Fruit fly (Drosophila melanogaster) whole organism, embryonic: ENCODE results near the gene MRG15.

Experiments
- Ada2b ChIP-seq: fragments of 200-800 bp; sonication (Bioruptor generic); IDR thresholded peaks from 2 replicates; pipeline ENCODE4 v1.3.6; 2022; ENCODE audit warnings: missing biosample characterization, missing genetic modification characterization
- Atf6 ChIP-seq: fragments of 200-800 bp; sonication (Bioruptor generic); IDR thresholded peaks from 2 replicates; pipeline ENCODE4 v1.3.6; 2022; ENCODE audit warnings: missing biosample characterization, missing genetic modification characterization
- CG18599 ChIP-seq: fragments of 200-800 bp; sonication (Bioruptor generic); optimal IDR thresholded peaks from 3 replicates; lab custom pipeline; 2017; ENCODE audit warnings: missing biosample characterization, missing genetic modification characterization, mild to moderate bottlenecking, moderate library complexity, missing genetic modification reagents
- CG4282 ChIP-seq: fragments of 200-800 bp; sonication (Bioruptor generic); optimal IDR thresholded peaks from 2 replicates; lab custom pipeline; 2016; ENCODE audit warnings: missing biosample characterization, missing genetic modification characterization
- CG7987 ChIP-seq: fragments of 200-800 bp; sonication (Bioruptor generic); optimal IDR thresholded peaks from 2 replicates; lab custom pipeline; 2018; ENCODE audit warnings: missing biosample characterization, mild to moderate bottlenecking, missing genetic modification characterization, moderate library complexity
- Fer2 ChIP-seq: fragments of 200-800 bp; sonication (Bioruptor generic); optimal IDR thresholded peaks from 2 replicates; lab custom pipeline; 2018; ENCODE audit warnings: missing biosample characterization, mild to moderate bottlenecking, missing genetic modification characterization, moderate library complexity
- gce ChIP-seq: fragments of 200-800 bp; sonication (Bioruptor generic); IDR thresholded peaks from 3 replicates; pipeline ENCODE4 v1.3.6; 2022; ENCODE audit warnings: missing biosample characterization, missing genetic modification characterization
- jing ChIP-seq: fragments of 200-800 bp; sonication (Bioruptor generic); optimal IDR thresholded peaks from 2 replicates; lab custom pipeline; 2018; ENCODE audit warnings: missing biosample characterization, mild to moderate bottlenecking, missing genetic modification characterization
- otp ChIP-seq: fragments of 200-800 bp; sonication (Bioruptor generic); IDR thresholded peaks from 3 replicates; pipeline ENCODE4, ENCODE4 v1.3.6; 2022; ENCODE audit warnings: missing biosample characterization, missing genetic modification characterization
- rib ChIP-seq: fragments of 200-800 bp; sonication (Bioruptor generic); IDR thresholded peaks from 2 replicates; pipeline ENCODE4 v1.3.6; 2022; ENCODE audit warnings: missing biosample characterization, missing genetic modification characterization
- scrt ChIP-seq: fragments of 200-800 bp; sonication (Bioruptor generic); optimal IDR thresholded peaks from 2 replicates; lab custom pipeline; 2018; ENCODE audit warnings: missing biosample characterization, mild to moderate bottlenecking, missing genetic modification characterization, moderate library complexity
- sim ChIP-seq: fragments of 200-800 bp; sonication (Bioruptor generic); IDR thresholded peaks from 2 replicates; pipeline ENCODE4 v1.3.6; 2022; ENCODE audit warnings: missing biosample characterization, missing genetic modification characterization
- sna ChIP-seq: fragments of 200-800 bp; sonication (Bioruptor generic); IDR thresholded peaks from 2 replicates; pipeline ENCODE4 v1.3.6; 2022; ENCODE audit warnings: missing biosample characterization, missing genetic modification characterization; ENCODE audit not compliant: partially characterized antibody
- twi ChIP-seq: fragments of 200-800 bp; optimal IDR thresholded peaks from 2 replicates; lab custom pipeline; 2019; ENCODE audit warnings: missing biosample characterization, mild to moderate bottlenecking, missing genetic modification characterization, moderate library complexity

DNA sequence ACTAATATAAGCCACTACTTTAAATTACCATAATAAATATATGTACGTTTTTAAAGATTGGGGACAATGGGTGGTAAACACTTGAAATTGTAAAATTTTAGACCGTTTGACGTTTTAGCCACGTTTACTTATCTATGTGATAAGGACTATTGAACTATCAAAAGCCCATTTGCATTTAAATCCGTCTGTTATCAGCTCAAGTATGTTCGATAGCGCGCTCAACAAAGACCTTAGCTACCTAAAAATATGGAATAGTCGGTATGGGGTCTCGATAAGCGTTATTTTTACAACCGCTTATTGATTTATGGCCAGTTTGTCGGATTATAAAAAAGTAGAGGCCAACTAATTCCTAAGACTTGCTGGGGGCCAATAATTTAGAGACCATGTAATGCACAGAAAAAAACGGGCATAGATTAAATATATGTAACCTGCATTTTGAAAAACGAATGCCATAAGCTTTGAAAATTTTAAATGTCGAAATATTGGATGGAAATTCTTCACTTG lies 46.2 kb downstream of the MRG15 start:
- TF ChIP-seq Atf6 (GFP tag; lab: Robert Waterston, UW) (no peak), Fer2 (tag; lab: Kevin White, UChicago) (no peak), gce (no peak), scrt (GFP tag; lab: Kevin White, UChicago) (no peak), rib (GFP tag; lab: Robert Waterston, UW) (no peak), CG4282 (no peak), CG18599 (GFP tag; lab: Kevin White, UChicago) (no peak), CG7987 (GFP tag; lab: Kevin White, UChicago) (no peak), Ada2b (GFP tag; lab: Robert Waterston, UW) (no peak), jing (GFP tag; lab: Kevin White, UChicago) (no peak), otp (GFP tag; lab: Robert Waterston, UW) (no peak), twi (tag; lab: Kevin White, UChicago) (no peak), sna (no peak), sim (GFP tag; lab: Robert Waterston, UW) (no peak)
